Fruit fly (Drosophila melanogaster): ENCODE measurements around the gene dos.

dos gene

dm6 chr3L:2582753-2583536, 6.3 kb upstream of the dos start:
- TF ChIP-seq HLH4C (GFP tag; IDR thresholded peaks at IDR 0.05; ENCODE audit: partially characterized antibody) (0 out of 3 replicates have a peak, but pooled peaks have one; percentile 10), CG10147 (GFP tag; optimal IDR thresholded peaks at IDR 0.05) (peak; percentile 24), CG14050 (GFP tag; IDR thresholded peaks at IDR 0.05) (peak; percentile 68), corto (GFP tag; optimal IDR thresholded peaks at IDR 0.05) (peak; percentile 69), ci (GFP tag; IDR thresholded peaks at IDR 0.05) (peak; percentile 95), dan (GFP tag; IDR thresholded peaks at IDR 0.05) (no peak), CG12219 (GFP tag; optimal IDR thresholded peaks at IDR 0.05) (peak; percentile 69), prd (optimal IDR thresholded peaks at IDR 0.05) (no peak), prd (GFP tag; IDR thresholded peaks at IDR 0.05) (peak; percentile 88), lov (optimal IDR thresholded peaks at IDR 0.05) (no peak), lov (GFP tag; IDR thresholded peaks at IDR 0.05) (peak; percentile 76; the same call in 1 of the 3 replicates), vnd (GFP tag; IDR thresholded peaks at IDR 0.05; ENCODE audit: partially characterized antibody) (no peak), unc-4 (GFP tag; IDR thresholded peaks at IDR 0.05; ENCODE audit: partially characterized antibody) (no peak), ewg (GFP tag; optimal IDR thresholded peaks at IDR 0.05) (peak; percentile 81), Lim3 (GFP tag; IDR thresholded peaks at IDR 0.05) (peak; percentile 62; the same call in 1 of the 2 replicates), fd3F (GFP tag; optimal IDR thresholded peaks at IDR 0.05) (peak; percentile 21), MESR4 (GFP tag; optimal IDR thresholded peaks at IDR 0.05) (peak; percentile 14), CG11696 (GFP tag; IDR thresholded peaks at IDR 0.05) (peak; percentile 68), Side (GFP tag; optimal IDR thresholded peaks at IDR 0.05) (peak; percentile 70), CG6813 (GFP tag; optimal IDR thresholded peaks at IDR 0.05) (peak; percentile 72), CG6683 (GFP tag; optimal IDR thresholded peaks at IDR 0.05) (peak; percentile 11), C15 (GFP tag; IDR thresholded peaks at IDR 0.05) (peak; percentile 60; the same call in 1 of the 3 replicates), zen2 (GFP tag; IDR thresholded peaks at IDR 0.05; ENCODE audit: partially characterized antibody) (no peak), Ets65A (GFP tag) (peak; percentile 97), Bgb (GFP tag; IDR thresholded peaks at IDR 0.05; ENCODE audit: partially characterized antibody) (no peak), CoRest (tag; optimal IDR thresholded peaks at IDR 0.05) (peak; percentile 75), CG6854 (GFP tag; optimal IDR thresholded peaks at IDR 0.05) (no peak), Atf-2 (GFP tag; optimal IDR thresholded peaks at IDR 0.05) (peak; percentile 76), p53 (GFP tag; optimal IDR thresholded peaks at IDR 0.05) (peak; percentile 11), CG31388 (GFP tag; optimal IDR thresholded peaks at IDR 0.05) (peak; percentile 7), Atf6 (GFP tag; IDR thresholded peaks at IDR 0.05) (peak; percentile 30; the same call in 1 of the 2 replicates), CG14860 (GFP tag; IDR thresholded peaks at IDR 0.05; ENCODE audit: partially characterized antibody) (no peak), Opbp (GFP tag; IDR thresholded peaks at IDR 0.05; ENCODE audit: partially characterized antibody) (0 out of 3 replicates have a peak, but pooled peaks have one; percentile 11), CG2875 (GFP tag; optimal IDR thresholded peaks at IDR 0.05) (peak; percentile 85), wor (GFP tag; IDR thresholded peaks at IDR 0.05) (peak; percentile 76), CG4282 (GFP tag; optimal IDR thresholded peaks at IDR 0.05) (peak; percentile 17), CG2712 (tag; optimal IDR thresholded peaks at IDR 0.05) (peak; percentile 91), CG2120 (GFP tag; optimal IDR thresholded peaks at IDR 0.05) (peak; percentile 8), Mes4 (GFP tag; optimal IDR thresholded peaks at IDR 0.05) (peak; percentile 74), B-H1 (GFP tag; IDR thresholded peaks at IDR 0.05) (peak; percentile 79), sima (GFP tag; optimal IDR thresholded peaks at IDR 0.05) (peak; percentile 53), CG10543 (GFP tag; optimal IDR thresholded peaks at IDR 0.05) (peak; percentile 23), CG10654 (GFP tag; optimal IDR thresholded peaks at IDR 0.05) (peak; percentile 88), stc (GFP tag; IDR thresholded peaks at IDR 0.05) (peak; percentile 91), sens-2 (GFP tag; IDR thresholded peaks at IDR 0.05) (peak; percentile 88), Hr51 (GFP tag; optimal IDR thresholded peaks at IDR 0.05) (peak; percentile 10 to 91), Abd-B (GFP tag; optimal IDR thresholded peaks at IDR 0.05) (peak; percentile 82), bsh (GFP tag; optimal IDR thresholded peaks at IDR 0.05) (peak in 1 of 2 experiments; percentile 91)
